Fruit fly (Drosophila melanogaster): Measurements from ENCODE around the gene hng3.
A peak's percentile ranks its signal among the peaks of the same experiment; 100 is the strongest.

- TF ChIP-seq CG14667 (GFP tag; IDR thresholded peaks at IDR 0.05) (peak; percentile 94), cas (GFP tag; IDR thresholded peaks at IDR 0.05) (peak; percentile 93)
These were observed 25.8 kb upstream of the hng3 start for dm6 chr3L:780867-781701.

Data from whole organism, embryonic.